Worm (Caenorhabditis elegans) whole organism, L3 larva: ENCODE results near the gene H14A12.5.

Source experiments
- ceh-16 ChIP-seq: sonication (generic microtip); optimal IDR thresholded peaks from 2 replicates; lab custom pipeline; 2017; ENCODE audit warnings: missing biosample characterization, missing genetic modification characterization
- elt-3 ChIP-seq, 3 experiments: fragments of 150-350 bp in 1 of 3; sonication (generic microtip) in 2 of 3; optimal IDR thresholded peaks; 2 replicates in 2 of 3; 4 replicates in 1 of 3; lab custom pipeline; 2014 to 2017; ENCODE audit warnings: missing biosample characterization in 3 of 3, missing genetic modification characterization in 3 of 3
- nfya-1 ChIP-seq: sonication (generic microtip); optimal IDR thresholded peaks from 2 replicates; lab custom pipeline; 2017; ENCODE audit warnings: missing genetic modification characterization, mild to moderate bottlenecking, missing compliant biosample characterization, antibody characterized with exemption, moderate library complexity; ENCODE audit not compliant: insufficient read depth
- pha-4 ChIP-seq: fragments of 150-350 bp; optimal IDR thresholded peaks from 2 replicates; lab custom pipeline; 2014; ENCODE audit warnings: missing biosample characterization, missing genetic modification reagents, missing genetic modification characterization
- snpc-4 ChIP-seq: fragments of 150-350 bp; optimal IDR thresholded peaks from 2 replicates; lab custom pipeline; 2014; ENCODE audit warnings: missing biosample characterization, missing genetic modification characterization
- tbx-2 ChIP-seq: sonication (generic microtip); optimal IDR thresholded peaks from 2 replicates; lab custom pipeline; 2016; ENCODE audit warnings: mild to moderate bottlenecking, missing genetic modification characterization, missing compliant biosample characterization
- unc-39 ChIP-seq: sonication (generic microtip); optimal IDR thresholded peaks from 4 replicates; lab custom pipeline; 2017; ENCODE audit warnings: missing biosample characterization, missing genetic modification characterization
- ztf-4 ChIP-seq: fragments of 150-350 bp; optimal IDR thresholded peaks from 2 replicates; lab custom pipeline; 2014; ENCODE audit warnings: missing biosample characterization, missing genetic modification characterization

DNA sequence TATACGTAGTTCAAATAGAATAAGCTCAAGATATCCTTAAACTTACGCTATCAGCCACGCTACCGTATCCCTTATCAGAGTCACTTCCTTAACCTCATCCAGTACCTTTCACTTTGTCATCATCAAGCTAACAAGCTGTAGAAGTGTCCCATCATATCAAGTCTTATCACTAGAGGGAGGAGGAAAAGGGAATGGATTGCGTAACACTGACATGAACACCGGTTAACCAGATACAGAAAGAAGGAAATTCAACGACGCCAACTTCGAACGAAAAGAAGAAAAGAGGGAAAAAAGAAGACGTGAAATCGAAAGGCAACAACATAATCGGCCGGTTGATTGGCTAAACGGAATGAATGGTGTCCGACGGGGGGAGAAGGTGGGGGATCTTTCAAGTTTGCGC, 21.2 kb upstream of the H14A12.5 start:
- no peak for TF ChIP-seq snpc-4 (tag; lab: Kevin White, UChicago)
- TF ChIP-seq elt-3 (tag; optimal IDR thresholded peaks at IDR 0.05; lab: Kevin White, UChicago): peak in 2 of 3 experiments; percentile 13 to 44
- no peak for TF ChIP-seq ceh-16 (tag; lab: Kevin White, UChicago)
- no peak for TF ChIP-seq unc-39
- peak; percentile 6 for TF ChIP-seq nfya-1 (tag; lab: Kevin White, UChicago)
- no peak for TF ChIP-seq tbx-2 (tag; lab: Kevin White, UChicago)
- TF ChIP-seq ztf-4 (tag; lab: Kevin White, UChicago): no peak
- TF ChIP-seq pha-4 (tag; lab: Kevin White, UChicago): no peak
